Worm (Caenorhabditis elegans): Measurements from ENCODE around the gene vps-37.

DNA sequence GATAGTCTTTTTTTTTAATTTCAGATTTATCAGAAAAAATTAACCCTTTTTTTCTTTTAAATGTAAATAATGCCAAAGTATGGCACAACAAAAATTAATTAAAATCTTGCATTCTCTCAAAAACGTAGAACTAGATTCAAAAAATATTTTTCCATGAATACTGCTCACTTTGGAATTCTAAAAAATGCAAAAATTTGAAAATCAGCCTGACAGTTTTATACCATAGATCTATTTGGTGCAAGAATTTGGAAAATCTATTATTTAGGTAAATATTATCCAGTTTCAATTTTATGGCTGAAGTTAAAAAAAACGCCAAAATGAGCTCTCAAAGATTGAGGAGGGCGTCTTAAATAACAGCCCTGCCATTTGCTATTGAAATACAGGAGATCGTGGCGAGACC is 12.8 kb upstream of the vps-37 start:
- TF ChIP-seq ceh-36 (tag; optimal IDR thresholded peaks at IDR 0.05), result no peak
- TF ChIP-seq pes-1 (GFP tag; IDR thresholded peaks at IDR 0.05), result no peak
- no peak for TF ChIP-seq ama-1 (optimal IDR thresholded peaks at IDR 0.05)
- no peak for TF ChIP-seq hmg-4 (GFP tag; optimal IDR thresholded peaks at IDR 0.05)
- no peak for TF ChIP-seq flt-1 (GFP tag; IDR thresholded peaks at IDR 0.05)
- no peak for TF ChIP-seq scrt-1 (GFP tag; IDR thresholded peaks at IDR 0.05)
- no peak for TF ChIP-seq F13C5.2 (tag; optimal IDR thresholded peaks at IDR 0.05)
- TF ChIP-seq sea-1 (GFP tag; conservative IDR thresholded peaks at IDR 0.05), result no peak
